Fruit fly (Drosophila melanogaster) whole organism, pupa: ENCODE results near the gene Chsy.

Source experiments
- CG10348 ChIP-seq: fragments of 200-800 bp; sonication (Bioruptor generic); IDR thresholded peaks from 2 replicates; pipeline ENCODE4 v1.3.6; 2022; ENCODE audit warnings: missing biosample characterization, missing genetic modification characterization
- CG12605 ChIP-seq: fragments of 200-800 bp; sonication (Bioruptor generic); IDR thresholded peaks from 2 replicates; pipeline ENCODE4 v1.3.6; 2022; ENCODE audit warnings: missing biosample characterization, missing genetic modification characterization
- CG13204 ChIP-seq: fragments of 200-800 bp; sonication (Bioruptor generic); optimal IDR thresholded peaks from 2 replicates; lab custom pipeline; 2018; ENCODE audit warnings: missing biosample characterization, mild to moderate bottlenecking, missing genetic modification characterization, moderate library complexity
- CG14655 ChIP-seq: fragments of 200-800 bp; sonication (Bioruptor generic); optimal IDR thresholded peaks from 3 replicates; lab custom pipeline; 2017; ENCODE audit warnings: mild to moderate bottlenecking, missing biosample characterization, missing genetic modification reagents, missing genetic modification characterization
- CG15710 ChIP-seq: fragments of 200-800 bp; sonication (Bioruptor generic); optimal IDR thresholded peaks from 2 replicates; lab custom pipeline; 2018; ENCODE audit warnings: missing biosample characterization, mild to moderate bottlenecking, missing genetic modification characterization, moderate library complexity
- CG17806 ChIP-seq: fragments of 200-800 bp; sonication (Bioruptor generic); optimal IDR thresholded peaks from 2 replicates; lab custom pipeline; 2018; ENCODE audit warnings: missing biosample characterization, mild to moderate bottlenecking, missing genetic modification characterization, moderate library complexity
- CG32121 ChIP-seq: fragments of 200-800 bp; sonication (Bioruptor generic); IDR thresholded peaks from 2 replicates; pipeline ENCODE4 v1.3.6; 2022; ENCODE audit warnings: missing biosample characterization, missing genetic modification characterization
- CG34367 ChIP-seq: fragments of 200-800 bp; sonication (Bioruptor generic); optimal IDR thresholded peaks from 2 replicates; lab custom pipeline; 2018; ENCODE audit warnings: missing biosample characterization, mild to moderate bottlenecking, missing genetic modification characterization
- CG4496 ChIP-seq: fragments of 200-800 bp; sonication (Bioruptor generic); IDR thresholded peaks from 3 replicates; pipeline ENCODE4 v1.3.6; 2022; ENCODE audit warnings: missing biosample characterization, missing genetic modification characterization
- CG8159 ChIP-seq: fragments of 200-800 bp; sonication (Bioruptor generic); optimal IDR thresholded peaks from 3 replicates; lab custom pipeline; 2018; ENCODE audit warnings: missing biosample characterization, mild to moderate bottlenecking, missing genetic modification characterization, moderate library complexity
- CG8301 ChIP-seq: fragments of 200-800 bp; sonication (Bioruptor generic); optimal IDR thresholded peaks from 2 replicates; lab custom pipeline; 2018; ENCODE audit warnings: missing biosample characterization, mild to moderate bottlenecking, missing genetic modification characterization
- CG9948 ChIP-seq: fragments of 200-800 bp; sonication (Bioruptor generic); optimal IDR thresholded peaks from 2 replicates; lab custom pipeline; 2018; ENCODE audit warnings: missing biosample characterization, mild to moderate bottlenecking, missing genetic modification characterization, moderate library complexity
- D1 ChIP-seq: fragments of 200-800 bp; sonication (Bioruptor generic); optimal IDR thresholded peaks from 2 replicates; lab custom pipeline; 2018; ENCODE audit warnings: missing biosample characterization, mild to moderate bottlenecking, missing genetic modification characterization, moderate library complexity
- EcR ChIP-seq: fragments of 200-800 bp; sonication (Bioruptor generic); optimal IDR thresholded peaks from 3 replicates; lab custom pipeline; 2019; ENCODE audit warnings: missing biosample characterization, missing genetic modification characterization, mild to moderate bottlenecking, moderate library complexity, missing genetic modification reagents
- Ets98B ChIP-seq: fragments of 200-800 bp; sonication (Bioruptor generic); IDR thresholded peaks from 2 replicates; pipeline ENCODE4 v1.3.6; 2022; ENCODE audit warnings: missing biosample characterization, missing genetic modification characterization
- Pif1A ChIP-seq: fragments of 200-800 bp; sonication (Bioruptor generic); optimal IDR thresholded peaks from 3 replicates; lab custom pipeline; 2016; ENCODE audit warnings: missing biosample characterization, missing genetic modification characterization
- Pif1B ChIP-seq: fragments of 200-800 bp; sonication (Bioruptor generic); optimal IDR thresholded peaks from 3 replicates; lab custom pipeline; 2016; ENCODE audit warnings: missing biosample characterization, missing genetic modification characterization
- Snoo ChIP-seq: fragments of 200-800 bp; sonication (Bioruptor generic); optimal IDR thresholded peaks from 3 replicates; lab custom pipeline; 2017; ENCODE audit warnings: missing biosample characterization, mild to moderate bottlenecking, missing genetic modification characterization, inconsistent platforms
- fd96Ca ChIP-seq: fragments of 200-800 bp; sonication (Bioruptor generic); IDR thresholded peaks from 3 replicates; pipeline ENCODE4 v1.3.6; 2022; ENCODE audit warnings: missing biosample characterization, missing genetic modification characterization
- gl ChIP-seq: fragments of 200-800 bp; sonication (Bioruptor generic); optimal IDR thresholded peaks from 2 replicates; lab custom pipeline; 2018; ENCODE audit warnings: missing biosample characterization, mild to moderate bottlenecking, missing genetic modification characterization
- rn ChIP-seq: fragments of 200-800 bp; sonication (Bioruptor generic); IDR thresholded peaks from 2 replicates; pipeline ENCODE4 v1.3.6; 2022; ENCODE audit warnings: missing biosample characterization, missing genetic modification characterization

The Chsy gene

DNA sequence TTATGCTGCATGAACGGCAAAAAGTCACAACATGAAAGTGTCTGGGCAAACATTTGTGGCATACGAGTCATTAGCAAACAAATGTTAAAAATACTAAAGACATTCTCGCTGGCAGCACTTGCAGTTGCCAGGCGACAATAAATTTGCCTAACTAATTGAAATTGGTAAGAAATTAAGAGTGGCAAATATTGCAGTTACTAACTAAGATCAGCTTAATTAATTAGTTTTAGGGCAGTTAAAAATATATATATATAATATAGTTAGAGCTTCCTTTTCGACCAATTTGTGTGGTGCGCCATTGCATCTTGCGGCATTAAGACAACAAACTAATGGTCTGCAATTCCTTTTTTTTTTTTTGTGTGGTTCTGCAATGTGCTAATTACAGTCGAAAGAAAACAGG is 24.6 kb upstream of the Chsy start:
- no peak for TF ChIP-seq CG34367 (tag; lab: Kevin White, UChicago)
- peak; percentile 84 for TF ChIP-seq CG32121 (GFP tag; lab: Robert Waterston, UW)
- peak; percentile 64 for TF ChIP-seq Pif1B (GFP tag; lab: Kevin White, UChicago)
- 0 out of 2 replicates have a peak, but pooled peaks have one; percentile 52 for TF ChIP-seq rn (GFP tag; lab: Robert Waterston, UW)
- no peak for TF ChIP-seq D1 (tag; lab: Kevin White, UChicago)
- TF ChIP-seq CG14655 (GFP tag; lab: Kevin White, UChicago) = peak; percentile 61
- peak; percentile 2 for TF ChIP-seq CG15710 (tag; lab: Kevin White, UChicago)
- TF ChIP-seq CG9948 (tag; lab: Kevin White, UChicago) = peak; percentile 20
- TF ChIP-seq gl (tag; lab: Kevin White, UChicago) = no peak
- peak; percentile 79 for TF ChIP-seq Ets98B (GFP tag; lab: Robert Waterston, UW)
- TF ChIP-seq fd96Ca = peak; percentile 69; the same call in 2 of the 3 replicates
- peak; percentile 86 for TF ChIP-seq CG4496 (GFP tag; lab: Robert Waterston, UW)
- peak; percentile 65 for TF ChIP-seq Pif1A (GFP tag; lab: Kevin White, UChicago)
- TF ChIP-seq EcR = no peak
- TF ChIP-seq CG12605 (GFP tag; lab: Robert Waterston, UW) = peak; percentile 81
- peak; percentile 20 for TF ChIP-seq CG17806 (tag; lab: Kevin White, UChicago)
- no peak for TF ChIP-seq CG8159 (tag; lab: Kevin White, UChicago)
- peak; percentile 59 for TF ChIP-seq CG8301 (tag; lab: Kevin White, UChicago)
- no peak for TF ChIP-seq CG13204 (GFP tag; lab: Kevin White, UChicago)
- TF ChIP-seq Snoo = no peak
- no peak for TF ChIP-seq CG10348

DNA sequence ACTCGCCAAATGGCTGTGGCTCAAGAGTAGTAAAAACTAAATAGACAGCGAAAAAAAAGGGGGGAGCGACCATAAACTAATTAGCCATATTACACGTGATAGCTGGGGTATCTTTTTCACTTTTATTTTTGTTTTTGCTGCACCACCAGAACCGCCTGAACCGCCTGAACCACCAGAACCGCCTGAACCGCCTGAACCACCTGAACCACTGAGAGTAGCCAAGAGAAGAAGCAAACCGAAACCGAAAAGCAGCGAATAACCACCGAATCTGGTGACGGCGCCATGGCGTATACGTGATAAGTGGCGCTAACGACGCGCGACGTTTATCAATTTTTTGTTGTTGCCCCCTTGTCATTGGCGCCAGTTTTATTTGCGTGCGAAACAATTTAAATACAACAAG is 23.2 kb upstream of the Chsy start:
- TF ChIP-seq Snoo (no peak), EcR (no peak), CG15710 (tag; lab: Kevin White, UChicago) (no peak), Ets98B (GFP tag; lab: Robert Waterston, UW) (no peak), gl (tag; lab: Kevin White, UChicago) (no peak), CG4496 (GFP tag; lab: Robert Waterston, UW) (no peak), CG8159 (tag; lab: Kevin White, UChicago) (no peak), CG13204 (GFP tag; lab: Kevin White, UChicago) (no peak), Pif1A (GFP tag; lab: Kevin White, UChicago) (no peak), CG10348 (no peak), CG12605 (GFP tag; lab: Robert Waterston, UW) (no peak), D1 (tag; lab: Kevin White, UChicago) (no peak), fd96Ca (no peak), CG34367 (tag; lab: Kevin White, UChicago) (no peak), CG32121 (GFP tag; lab: Robert Waterston, UW) (no peak), Pif1B (GFP tag; lab: Kevin White, UChicago) (no peak)

- TF ChIP-seq CG17806 (tag; lab: Kevin White, UChicago) = no peak
- no peak for TF ChIP-seq CG8159 (tag; lab: Kevin White, UChicago)
- TF ChIP-seq Ets98B (GFP tag; lab: Robert Waterston, UW) = no peak
- no peak for TF ChIP-seq CG9948 (tag; lab: Kevin White, UChicago)
- no peak for TF ChIP-seq Pif1A (GFP tag; lab: Kevin White, UChicago)
- no peak for TF ChIP-seq CG13204 (GFP tag; lab: Kevin White, UChicago)
- TF ChIP-seq gl (tag; lab: Kevin White, UChicago) = no peak
- TF ChIP-seq CG4496 (GFP tag; lab: Robert Waterston, UW) = no peak
- no peak for TF ChIP-seq EcR
- TF ChIP-seq CG15710 (tag; lab: Kevin White, UChicago) = no peak
These were observed 22.7 kb upstream of the Chsy start for dm6 chrX:15616018-15616417.

dm6 chrX:15615426-15615825 is 22.1 kb upstream of the Chsy start:
- TF ChIP-seq CG12605 (GFP tag; lab: Robert Waterston, UW) (peak; percentile 75), CG13204 (GFP tag; lab: Kevin White, UChicago) (no peak), Pif1A (GFP tag; lab: Kevin White, UChicago) (peak; percentile 28), CG17806 (tag; lab: Kevin White, UChicago) (peak; percentile 51), CG8159 (tag; lab: Kevin White, UChicago) (peak; percentile 51), Snoo (peak; percentile 33), CG9948 (tag; lab: Kevin White, UChicago) (peak; percentile 50), Ets98B (GFP tag; lab: Robert Waterston, UW) (peak; percentile 49), gl (tag; lab: Kevin White, UChicago) (no peak), CG15710 (tag; lab: Kevin White, UChicago) (peak; percentile 27), CG32121 (GFP tag; lab: Robert Waterston, UW) (peak; percentile 63), CG14655 (GFP tag; lab: Kevin White, UChicago) (peak; percentile 73), CG34367 (tag; lab: Kevin White, UChicago) (peak; percentile 19), CG10348 (no peak), CG4496 (GFP tag; lab: Robert Waterston, UW) (peak; percentile 77; the same call in 2 of the 3 replicates), D1 (tag; lab: Kevin White, UChicago) (no peak), EcR (no peak), CG8301 (tag; lab: Kevin White, UChicago) (peak; percentile 71), Pif1B (GFP tag; lab: Kevin White, UChicago) (no peak), rn (GFP tag; lab: Robert Waterston, UW) (no peak), fd96Ca (no peak)

dm6 chrX:15611795-15612194 is 18.5 kb upstream of the Chsy start:
- TF ChIP-seq CG13204 (GFP tag; lab: Kevin White, UChicago) (peak; percentile 75), Snoo (no peak), rn (GFP tag; lab: Robert Waterston, UW) (no peak), Ets98B (GFP tag; lab: Robert Waterston, UW) (no peak), CG32121 (GFP tag; lab: Robert Waterston, UW) (no peak), CG4496 (GFP tag; lab: Robert Waterston, UW) (peak; percentile 31; the same call in 1 of the 3 replicates), CG14655 (GFP tag; lab: Kevin White, UChicago) (no peak), Pif1A (GFP tag; lab: Kevin White, UChicago) (no peak), fd96Ca (no peak), CG17806 (tag; lab: Kevin White, UChicago) (no peak), CG12605 (GFP tag; lab: Robert Waterston, UW) (peak; percentile 5; the same call in 1 of the 2 replicates), CG10348 (no peak)
